Fruit fly (Drosophila melanogaster): ENCODE data around the gene Psf1.

- no peak for TF ChIP-seq CTCF (optimal IDR thresholded peaks at IDR 0.05)
- TF ChIP-seq CG8478 (optimal IDR thresholded peaks at IDR 0.05), result no peak
These were observed 2.9 kb upstream of the Psf1 start, which contains the start of gene Bfc for dm6 chr3L:1250396-1250795.

All from S2 (cell line).